Fruit fly (Drosophila melanogaster) Kc167 (cell line): ENCODE results near the gene CG32985.

Experiments used
- Myc ChIP-seq: fragments of >200 bp; optimal IDR thresholded peaks from 2 replicates; lab custom pipeline; 2017; ENCODE audit warnings: missing external identifiers
- Sin3A ChIP-seq: fragments of >200 bp; optimal IDR thresholded peaks from 2 replicates; lab custom pipeline; 2018; ENCODE audit warnings: missing external identifiers
- h ChIP-seq: fragments of >200 bp; optimal IDR thresholded peaks from 3 replicates; lab custom pipeline; 2018; ENCODE audit warnings: missing external identifiers
- insv ChIP-seq: fragments of >200 bp; optimal IDR thresholded peaks from 3 replicates; lab custom pipeline; 2018; ENCODE audit warnings: missing external identifiers
- psq ChIP-seq: fragments of >200 bp; optimal IDR thresholded peaks from 2 replicates; lab custom pipeline; 2017; ENCODE audit warnings: missing external identifiers
- ttk ChIP-seq: sonication (Bioruptor generic); optimal IDR thresholded peaks from 2 replicates; lab custom pipeline; 2017; ENCODE audit warnings: missing external identifiers

DNA sequence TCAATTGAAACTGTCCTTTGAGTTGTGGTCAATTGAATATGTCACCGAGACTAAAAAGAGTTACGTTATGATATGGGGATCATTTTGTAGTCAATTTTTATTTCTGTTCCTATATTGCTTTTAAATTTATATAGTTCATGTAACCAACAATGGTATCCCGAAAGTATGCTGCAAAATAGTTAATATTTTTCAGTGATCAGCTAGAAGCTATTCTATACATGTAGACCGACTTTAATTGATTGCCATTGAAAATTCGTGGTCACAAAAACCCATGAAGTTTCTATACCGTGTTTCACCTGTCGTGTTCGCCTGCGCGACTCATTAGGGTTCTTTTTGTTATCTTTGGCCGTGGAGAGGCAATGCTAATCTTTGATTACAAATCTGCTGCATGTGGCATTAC, 12.2 kb downstream of the CG32985 start:
- no peak for TF ChIP-seq ttk
- no peak for TF ChIP-seq Sin3A
- TF ChIP-seq psq = no peak
- no peak for TF ChIP-seq h (lab: Kevin White, UChicago)
- TF ChIP-seq Myc = no peak
- no peak for TF ChIP-seq insv
